Fruit fly (Drosophila melanogaster): ENCODE results near the gene CG43317.

Gene CG43317

dm6 chr3R:15792427-15792826 is 41.8 kb downstream of the CG43317 start, which contains the start of gene Acyp2 (continued):
- TF ChIP-seq CG9932 (GFP tag; IDR thresholded peaks at IDR 0.05): peak; percentile 70
- TF ChIP-seq CG6683 (GFP tag; optimal IDR thresholded peaks at IDR 0.05): no peak
- TF ChIP-seq Eip74EF (GFP tag; optimal IDR thresholded peaks at IDR 0.05): no peak
- no peak for TF ChIP-seq CG3726 (GFP tag; IDR thresholded peaks at IDR 0.05)
- no peak for TF ChIP-seq CG7357 (GFP tag; IDR thresholded peaks at IDR 0.05)
- TF ChIP-seq zen2 (GFP tag; IDR thresholded peaks at IDR 0.05; ENCODE audit: partially characterized antibody): no peak
- TF ChIP-seq CG7839 (tag; optimal IDR thresholded peaks at IDR 0.05): no peak
- peak; percentile 56 for TF ChIP-seq pita (GFP tag; optimal IDR thresholded peaks at IDR 0.05)
- TF ChIP-seq Pdp1 (GFP tag; optimal IDR thresholded peaks at IDR 0.05): peak in 1 of 2 experiments; percentile 48
- no peak for TF ChIP-seq pnt (GFP tag; optimal IDR thresholded peaks at IDR 0.05)
- no peak for TF ChIP-seq CG15269 (tag; optimal IDR thresholded peaks at IDR 0.05)
- TF ChIP-seq Six4 (GFP tag; optimal IDR thresholded peaks at IDR 0.05): no peak
- no peak for TF ChIP-seq bigmax (GFP tag; optimal IDR thresholded peaks at IDR 0.05)
- no peak for TF ChIP-seq CG17385 (GFP tag; optimal IDR thresholded peaks at IDR 0.05)
- peak; percentile 31; the same call in 1 of the 2 replicates for TF ChIP-seq inv (GFP tag; IDR thresholded peaks at IDR 0.05; ENCODE audit: partially characterized antibody)
- no peak for TF ChIP-seq CG4820 (GFP tag; optimal IDR thresholded peaks at IDR 0.05)
- peak; percentile 88 for TF ChIP-seq Sry-δ (GFP tag; optimal IDR thresholded peaks at IDR 0.05)
- no peak for TF ChIP-seq CG31388 (GFP tag; optimal IDR thresholded peaks at IDR 0.05)
- no peak for TF ChIP-seq chm (GFP tag; IDR thresholded peaks at IDR 0.05)
- no peak for TF ChIP-seq CG7745 (tag; optimal IDR thresholded peaks at IDR 0.05)
- TF ChIP-seq Kr (GFP tag; optimal IDR thresholded peaks at IDR 0.05): no peak
- TF ChIP-seq ewg (GFP tag; optimal IDR thresholded peaks at IDR 0.05): no peak
- no peak for TF ChIP-seq CG11398 (GFP tag; optimal IDR thresholded peaks at IDR 0.05)
- TF ChIP-seq row (GFP tag; IDR thresholded peaks at IDR 0.05): peak; percentile 52
- peak; percentile 16; the same call in 1 of the 2 replicates for TF ChIP-seq Ptx1 (GFP tag; IDR thresholded peaks at IDR 0.05)
- no peak for TF ChIP-seq Jarid2 (GFP tag; optimal IDR thresholded peaks at IDR 0.05)
- TF ChIP-seq oc (tag; optimal IDR thresholded peaks at IDR 0.05): no peak
- TF ChIP-seq nau (GFP tag; optimal IDR thresholded peaks at IDR 0.05): no peak
- peak; percentile 56 for TF ChIP-seq Mad (GFP tag; optimal IDR thresholded peaks at IDR 0.05)
- TF ChIP-seq ERR (GFP tag; optimal IDR thresholded peaks at IDR 0.05): no peak
- TF ChIP-seq her (GFP tag; optimal IDR thresholded peaks at IDR 0.05): no peak
- TF ChIP-seq CTCF (GFP tag; optimal IDR thresholded peaks at IDR 0.05): peak; percentile 16
- TF ChIP-seq CG3995 (GFP tag; optimal IDR thresholded peaks at IDR 0.05): no peak
- peak; percentile 25; the same call in 1 of the 2 replicates for TF ChIP-seq CG3847 (GFP tag; IDR thresholded peaks at IDR 0.05)
- no peak for TF ChIP-seq CG16815 (GFP tag; optimal IDR thresholded peaks at IDR 0.05)
- TF ChIP-seq CG12769 (tag; optimal IDR thresholded peaks at IDR 0.05): peak; percentile 8
- TF ChIP-seq HLH4C (GFP tag; IDR thresholded peaks at IDR 0.05; ENCODE audit: partially characterized antibody): 0 out of 3 replicates have a peak, but pooled peaks have one; percentile 15
- TF ChIP-seq CG16813 (GFP tag; IDR thresholded peaks at IDR 0.05; ENCODE audit: partially characterized antibody): peak; percentile 53; the same call in 2 of the 3 replicates
- peak; percentile 6; the same call in 1 of the 2 replicates for TF ChIP-seq wdn (GFP tag; IDR thresholded peaks at IDR 0.05)
- peak; percentile 62 for TF ChIP-seq CG2120 (GFP tag; optimal IDR thresholded peaks at IDR 0.05)
- peak; percentile 16; the same call in 1 of the 2 replicates for TF ChIP-seq sob (GFP tag; IDR thresholded peaks at IDR 0.05)
- no peak for TF ChIP-seq chn (GFP tag; optimal IDR thresholded peaks at IDR 0.05)
- TF ChIP-seq zf30C (GFP tag; optimal IDR thresholded peaks at IDR 0.05): no peak
- no peak for TF ChIP-seq sr (GFP tag; IDR thresholded peaks at IDR 0.05)
- no peak for TF ChIP-seq ranshi (GFP tag; IDR thresholded peaks at IDR 0.05)
- no peak for TF ChIP-seq cwo (GFP tag; optimal IDR thresholded peaks at IDR 0.05)
- TF ChIP-seq Opbp (GFP tag; IDR thresholded peaks at IDR 0.05; ENCODE audit: partially characterized antibody): peak; percentile 59; the same call in 1 of the 3 replicates
- no peak for TF ChIP-seq CG6689 (GFP tag; IDR thresholded peaks at IDR 0.05)
- no peak for TF ChIP-seq ttk (GFP tag; IDR thresholded peaks at IDR 0.05)

Data from whole organism, embryonic.